Fruit fly (Drosophila melanogaster): ENCODE data around the gene CG11977.

The CG11977 gene

DNA sequence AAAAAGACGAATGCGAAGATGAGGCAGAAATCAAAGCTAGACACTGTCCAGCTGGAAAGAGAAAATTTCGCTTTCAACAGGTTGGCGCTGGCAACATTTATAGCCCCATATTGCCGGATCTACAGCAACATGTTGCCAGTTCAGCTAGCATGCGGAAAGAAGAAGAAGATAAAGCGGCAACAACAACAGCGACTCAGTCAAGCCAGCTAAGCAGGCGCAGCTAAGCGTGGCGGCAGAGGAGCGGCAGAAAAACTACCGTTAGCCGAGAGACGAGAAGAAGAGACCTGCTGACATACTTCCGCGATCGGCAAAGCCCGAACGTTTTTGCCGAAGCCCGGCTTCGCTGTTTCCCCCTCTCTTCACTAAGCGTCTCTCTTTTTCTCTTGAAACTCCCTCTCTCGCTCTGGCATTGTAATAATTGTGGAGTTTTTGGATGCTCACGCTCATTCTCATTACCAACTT is 42.1 kb upstream of the CG11977 start (continued):
- no peak for TF ChIP-seq CG12942 (GFP tag; optimal IDR thresholded peaks at IDR 0.05)
- peak; percentile 80 for TF ChIP-seq pros (GFP tag; optimal IDR thresholded peaks at IDR 0.05)
- TF ChIP-seq CG10321 (GFP tag; IDR thresholded peaks at IDR 0.05), result no peak
- no peak for TF ChIP-seq HmgZ (tag; optimal IDR thresholded peaks at IDR 0.05)
- no peak for TF ChIP-seq CG18262 (tag; optimal IDR thresholded peaks at IDR 0.05)
- no peak for TF ChIP-seq CG6254 (GFP tag; optimal IDR thresholded peaks at IDR 0.05)
- no peak for TF ChIP-seq CG16813 (GFP tag; IDR thresholded peaks at IDR 0.05; ENCODE audit: partially characterized antibody)
- no peak for TF ChIP-seq CG16815 (GFP tag; optimal IDR thresholded peaks at IDR 0.05)
- 0 out of 2 replicates have a peak, but pooled peaks have one; percentile 10 for TF ChIP-seq chm (GFP tag; IDR thresholded peaks at IDR 0.05)
- TF ChIP-seq croc (GFP tag; conservative IDR thresholded peaks at IDR 0.05), result no peak
- no peak for TF ChIP-seq Sox100B (GFP tag; optimal IDR thresholded peaks at IDR 0.05)
- peak; percentile 95 for TF ChIP-seq CG5180 (GFP tag; optimal IDR thresholded peaks at IDR 0.05)
- no peak for TF ChIP-seq unc-4 (GFP tag; IDR thresholded peaks at IDR 0.05; ENCODE audit: partially characterized antibody)
- no peak for TF ChIP-seq ab (GFP tag; optimal IDR thresholded peaks at IDR 0.05)
- TF ChIP-seq CG3847 (GFP tag; IDR thresholded peaks at IDR 0.05), result no peak
- no peak for TF ChIP-seq disco-r (GFP tag; optimal IDR thresholded peaks at IDR 0.05)
- TF ChIP-seq CG2202 (tag; optimal IDR thresholded peaks at IDR 0.05), result no peak
- peak; percentile 10; the same call in 1 of the 2 replicates for TF ChIP-seq CG13287 (GFP tag; IDR thresholded peaks at IDR 0.05; ENCODE audit: partially characterized antibody)
- no peak for TF ChIP-seq chn (GFP tag; optimal IDR thresholded peaks at IDR 0.05)
- no peak for TF ChIP-seq ham (GFP tag; IDR thresholded peaks at IDR 0.05)
- TF ChIP-seq CG17328 (GFP tag; IDR thresholded peaks at IDR 0.05), result no peak
- peak; percentile 97 for TF ChIP-seq Blimp-1 (GFP tag; optimal IDR thresholded peaks at IDR 0.05)
- no peak for TF ChIP-seq Atf-2 (GFP tag; optimal IDR thresholded peaks at IDR 0.05)
- TF ChIP-seq PHDP (tag; optimal IDR thresholded peaks at IDR 0.05), result no peak
- TF ChIP-seq CG15269 (tag; optimal IDR thresholded peaks at IDR 0.05), result no peak
- TF ChIP-seq CG4328 (GFP tag; optimal IDR thresholded peaks at IDR 0.05), result no peak
- no peak for TF ChIP-seq CG17612 (GFP tag; IDR thresholded peaks at IDR 0.05)
- no peak for TF ChIP-seq aop (GFP tag; IDR thresholded peaks at IDR 0.05)
- no peak for TF ChIP-seq run (tag; optimal IDR thresholded peaks at IDR 0.05)
- TF ChIP-seq CG8359 (GFP tag; optimal IDR thresholded peaks at IDR 0.05; ENCODE audit: borderline replicate concordance), result no peak
- no peak for TF ChIP-seq repo (GFP tag; optimal IDR thresholded peaks at IDR 0.05)
- peak; percentile 88 for TF ChIP-seq Adf1 (GFP tag; IDR thresholded peaks at IDR 0.05)
- no peak for TF ChIP-seq CG4282 (GFP tag; optimal IDR thresholded peaks at IDR 0.05)
- TF ChIP-seq vfl (GFP tag; optimal IDR thresholded peaks at IDR 0.05), result no peak
- TF ChIP-seq CG12299 (tag; optimal IDR thresholded peaks at IDR 0.05), result no peak
- no peak for TF ChIP-seq Dbx (GFP tag; IDR thresholded peaks at IDR 0.05)
- TF ChIP-seq danr (GFP tag; IDR thresholded peaks at IDR 0.05), result no peak
- TF ChIP-seq kni (GFP tag; optimal IDR thresholded peaks at IDR 0.05), result peak; percentile 72
- TF ChIP-seq Xbp1 (GFP tag; optimal IDR thresholded peaks at IDR 0.05), result no peak
- TF ChIP-seq salm (tag; optimal IDR thresholded peaks at IDR 0.05), result no peak
- peak; percentile 44 for TF ChIP-seq sd (tag; optimal IDR thresholded peaks at IDR 0.05)
- TF ChIP-seq unpg (GFP tag; optimal IDR thresholded peaks at IDR 0.05), result no peak
- no peak for TF ChIP-seq odd (GFP tag; optimal IDR thresholded peaks at IDR 0.05)
- TF ChIP-seq Dip2 (GFP tag; IDR thresholded peaks at IDR 0.05), result no peak
- TF ChIP-seq CG4707 (GFP tag; optimal IDR thresholded peaks at IDR 0.05), result no peak
- TF ChIP-seq ewg (GFP tag; optimal IDR thresholded peaks at IDR 0.05), result no peak
- no peak for TF ChIP-seq ttk (GFP tag; IDR thresholded peaks at IDR 0.05)
- no peak for TF ChIP-seq CG8388 (GFP tag; optimal IDR thresholded peaks at IDR 0.05)
- TF ChIP-seq CG17359 (tag; optimal IDR thresholded peaks at IDR 0.05), result no peak
- no peak for TF ChIP-seq Hsf (GFP tag; optimal IDR thresholded peaks at IDR 0.05)
- no peak for TF ChIP-seq MBD-R2 (GFP tag; IDR thresholded peaks at IDR 0.05)
